Fruit fly (Drosophila melanogaster): ENCODE data around the gene SWIP.

Gene SWIP

DNA sequence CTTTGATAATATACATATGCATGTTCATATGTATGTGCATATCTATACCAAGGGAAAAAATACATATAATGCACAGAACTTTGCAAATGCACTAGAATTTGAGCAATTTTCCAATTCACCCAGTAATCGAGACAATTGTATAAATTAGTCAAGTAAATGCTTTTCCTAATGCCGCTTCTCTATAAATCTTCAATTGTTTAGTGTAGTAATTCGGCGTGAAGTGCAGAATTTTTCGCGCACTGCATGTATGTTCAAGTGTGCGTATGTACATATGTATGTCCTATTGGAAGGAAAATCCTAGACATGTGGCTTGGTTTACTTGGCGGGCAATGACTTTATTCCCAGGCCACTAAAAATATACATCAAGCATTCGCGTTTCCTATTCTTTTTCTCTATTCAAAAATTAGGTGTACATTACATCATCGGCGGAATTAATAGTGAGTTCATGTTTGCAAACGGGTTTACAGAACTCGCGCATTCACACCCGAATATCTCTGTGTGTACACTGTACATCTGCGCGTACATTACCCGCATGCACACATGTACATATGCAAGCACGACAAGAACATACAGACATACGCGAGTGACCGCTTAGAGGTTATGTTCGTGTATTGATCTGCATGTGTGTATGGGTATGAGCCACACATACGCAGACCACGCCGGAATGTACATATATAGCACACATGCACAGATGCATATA is 5.5 kb downstream of the SWIP start (continued):
- TF ChIP-seq OdsH (GFP tag; optimal IDR thresholded peaks at IDR 0.05) (peak; percentile 33), pan (optimal IDR thresholded peaks at IDR 0.05) (no peak), Myc (optimal IDR thresholded peaks at IDR 0.05) (no peak)

DNA sequence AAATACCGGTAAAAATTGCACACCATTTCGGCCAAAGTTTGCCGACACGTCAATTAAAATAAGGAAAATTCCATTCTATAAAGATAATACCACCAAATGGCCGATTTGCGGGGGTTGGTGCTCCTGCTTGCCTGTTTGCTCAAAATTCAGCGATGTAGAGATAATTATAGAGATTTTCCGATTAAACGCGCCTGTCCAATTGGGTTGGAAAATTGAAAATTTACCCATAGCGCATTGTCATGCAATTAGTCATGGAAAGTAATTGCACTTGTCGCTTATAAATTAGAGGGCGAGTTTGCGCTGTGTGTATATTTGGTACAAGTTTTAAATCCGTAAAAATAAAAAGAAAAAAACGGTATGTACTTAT is 6.0 kb downstream of the SWIP start:
- TF ChIP-seq Myc (optimal IDR thresholded peaks at IDR 0.05), result no peak
- no peak for TF ChIP-seq h (GFP tag; optimal IDR thresholded peaks at IDR 0.05)
- no peak for TF ChIP-seq Dif (GFP tag; optimal IDR thresholded peaks at IDR 0.05; ENCODE audit: partially characterized antibody)
- no peak for TF ChIP-seq Mio (GFP tag; optimal IDR thresholded peaks at IDR 0.05)
- TF ChIP-seq usp (GFP tag; optimal IDR thresholded peaks at IDR 0.05), result no peak
- no peak for TF ChIP-seq rgr (GFP tag; optimal IDR thresholded peaks at IDR 0.05)
- TF ChIP-seq tai (GFP tag; optimal IDR thresholded peaks at IDR 0.05), result no peak
- TF ChIP-seq dmrt93B (GFP tag; optimal IDR thresholded peaks at IDR 0.05), result no peak
- TF ChIP-seq sage (GFP tag; optimal IDR thresholded peaks at IDR 0.05), result no peak
- TF ChIP-seq Sp1 (GFP tag; optimal IDR thresholded peaks at IDR 0.05), result no peak
- no peak for TF ChIP-seq woc (GFP tag; optimal IDR thresholded peaks at IDR 0.05)
- no peak for TF ChIP-seq fru (GFP tag; optimal IDR thresholded peaks at IDR 0.05)

DNA sequence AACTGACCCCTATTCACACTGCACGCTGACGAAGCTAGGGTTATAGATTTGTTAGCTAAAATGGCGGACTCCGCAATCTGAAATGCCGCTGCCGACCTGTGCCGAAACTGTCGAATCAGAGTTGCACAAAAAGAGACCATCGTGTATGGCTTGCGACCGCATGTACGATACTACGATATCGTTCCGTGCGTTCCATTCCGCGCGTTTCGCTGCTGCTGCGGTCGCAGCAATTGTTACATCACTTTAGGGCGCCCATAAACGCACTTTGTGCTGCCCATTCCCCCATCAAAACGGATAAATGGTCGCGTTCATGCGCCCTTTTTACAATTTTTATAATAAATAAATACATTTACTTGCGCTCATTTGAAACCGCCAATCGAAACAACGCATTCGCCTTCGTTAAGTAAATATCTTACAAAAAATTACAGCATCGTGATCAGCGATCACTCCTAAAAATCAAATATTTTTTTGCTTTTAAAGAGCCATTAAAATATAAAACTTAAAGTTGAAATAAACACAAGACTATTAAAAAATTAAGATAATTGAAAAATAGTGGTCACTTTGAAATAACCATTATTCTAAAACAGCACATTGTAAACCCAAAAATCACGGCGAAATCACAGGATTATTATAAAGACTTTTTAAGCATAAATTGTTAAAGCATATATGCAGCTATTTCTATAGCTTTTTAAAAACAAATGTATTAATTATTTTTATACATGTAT is 6.8 kb downstream of the SWIP start, which contains the start of gene Cyp1:
Cyp1 (minus strand) TSS at position 174 of the 725 bp plus-strand sequence.
- TF ChIP-seq Sp1 (GFP tag; optimal IDR thresholded peaks at IDR 0.05) (peak; percentile 39), Dfd (GFP tag; optimal IDR thresholded peaks at IDR 0.05) (no peak), pan (optimal IDR thresholded peaks at IDR 0.05) (no peak), foxo (GFP tag; optimal IDR thresholded peaks at IDR 0.05) (peak in 1 of 2 experiments; percentile 31), br (GFP tag; optimal IDR thresholded peaks at IDR 0.05) (no peak), Dif (GFP tag; optimal IDR thresholded peaks at IDR 0.05; ENCODE audit: partially characterized antibody) (peak; percentile 5), sv (GFP tag; optimal IDR thresholded peaks at IDR 0.05) (no peak), HLH106 (tag; optimal IDR thresholded peaks at IDR 0.05) (no peak), woc (GFP tag; optimal IDR thresholded peaks at IDR 0.05) (peak; percentile 59), h (GFP tag; optimal IDR thresholded peaks at IDR 0.05) (peak; percentile 42), Hr83 (GFP tag; optimal IDR thresholded peaks at IDR 0.05; ENCODE audit: poor library complexity, severe bottlenecking) (peak; percentile 77), Mio (GFP tag; optimal IDR thresholded peaks at IDR 0.05) (no peak), Rel (GFP tag; optimal IDR thresholded peaks at IDR 0.05) (peak; percentile 5), Rel (tag; optimal IDR thresholded peaks at IDR 0.05) (peak; percentile 8), jim (GFP tag; optimal IDR thresholded peaks at IDR 0.05) (peak; percentile 57), N (GFP tag; optimal IDR thresholded peaks at IDR 0.05) (no peak), Hnf4 (GFP tag; optimal IDR thresholded peaks at IDR 0.05) (peak; percentile 50), rgr (GFP tag; optimal IDR thresholded peaks at IDR 0.05) (peak; percentile 43), brk (GFP tag; optimal IDR thresholded peaks at IDR 0.05) (no peak), Myc (optimal IDR thresholded peaks at IDR 0.05) (peak; percentile 10), CrebA (GFP tag; optimal IDR thresholded peaks at IDR 0.05; ENCODE audit: borderline replicate concordance) (no peak)

DNA sequence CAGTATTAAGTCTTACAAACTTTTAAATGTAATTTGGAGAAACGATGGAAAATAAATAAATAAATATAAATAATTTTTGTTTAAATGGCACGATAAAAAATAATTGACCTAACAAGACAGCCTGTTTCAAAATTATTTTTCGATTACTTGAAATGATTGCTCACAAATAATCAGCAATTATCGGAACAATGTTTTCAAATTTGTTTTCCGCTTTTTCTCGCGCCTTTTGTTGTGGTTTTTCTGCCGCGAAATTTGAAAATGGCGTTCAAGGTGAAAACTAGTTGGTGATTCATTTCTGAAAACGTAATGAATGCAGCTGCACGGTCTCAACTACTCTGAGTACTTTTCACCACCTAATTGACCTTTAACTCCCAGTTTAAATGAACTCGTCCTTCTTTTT is 7.5 kb downstream of the SWIP start:
- TF ChIP-seq tai (GFP tag; optimal IDR thresholded peaks at IDR 0.05), result no peak
- TF ChIP-seq OdsH (GFP tag; optimal IDR thresholded peaks at IDR 0.05), result no peak
- TF ChIP-seq foxo (GFP tag; optimal IDR thresholded peaks at IDR 0.05), result no peak
- no peak for TF ChIP-seq GATAd (GFP tag; optimal IDR thresholded peaks at IDR 0.05)
- no peak for TF ChIP-seq jim (GFP tag; optimal IDR thresholded peaks at IDR 0.05)
- no peak for TF ChIP-seq lola (GFP tag; optimal IDR thresholded peaks at IDR 0.05)
- TF ChIP-seq Rel (GFP tag; optimal IDR thresholded peaks at IDR 0.05), result no peak
- TF ChIP-seq Rel (tag; optimal IDR thresholded peaks at IDR 0.05), result peak; percentile 38
- TF ChIP-seq rgr (GFP tag; optimal IDR thresholded peaks at IDR 0.05), result no peak

DNA sequence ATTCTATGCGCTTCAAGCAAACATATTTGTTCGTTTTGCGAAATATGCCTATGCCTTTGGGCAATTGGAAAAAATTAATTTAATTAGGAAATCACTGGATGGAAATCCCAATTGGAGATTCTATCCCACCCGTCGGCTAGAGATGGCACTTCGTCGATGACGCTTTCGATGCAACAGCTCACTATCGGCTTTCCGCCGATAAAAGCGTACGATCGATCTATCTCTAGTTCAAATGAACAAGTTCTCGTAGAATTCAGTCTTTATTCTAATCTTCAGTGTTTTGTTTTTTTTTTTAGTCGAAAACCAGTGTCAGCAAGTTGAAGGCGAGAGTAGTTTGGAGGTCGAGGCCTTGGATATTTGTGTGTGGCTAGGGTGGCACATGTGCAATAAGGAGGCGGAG is 9.6 kb downstream of the SWIP start, which contains the start of the genes CG9917 and CG32579:
CG9917 (minus strand) TSS at position 169 of the 400 bp plus-strand sequence.
CG32579 (plus strand) TSS at position 224 of the 400 bp plus-strand sequence.
- TF ChIP-seq Sp1 (GFP tag; optimal IDR thresholded peaks at IDR 0.05), result peak; percentile 15
- TF ChIP-seq Abd-B (GFP tag; optimal IDR thresholded peaks at IDR 0.05), result no peak
- TF ChIP-seq OdsH (GFP tag; optimal IDR thresholded peaks at IDR 0.05), result peak; percentile 4
- no peak for TF ChIP-seq Rel (GFP tag; optimal IDR thresholded peaks at IDR 0.05)
- peak; percentile 85 for TF ChIP-seq Rel (tag; optimal IDR thresholded peaks at IDR 0.05)
